Worm (Caenorhabditis elegans) whole organism, L4/young adult: ENCODE results near the gene srw-57.
"Not testable (repeated sequence)": the region's sequence is repeated elsewhere in the genome, so short reads cannot be mapped to it uniquely, and the experiment has no call there.

Experiments used
- W03F9.2 ChIP-seq: fragments of 150-350 bp; optimal IDR thresholded peaks from 2 replicates; lab custom pipeline; 2014; ENCODE audit warnings: missing biosample characterization, missing genetic modification characterization
- dao-5 ChIP-seq: sonication (generic microtip); optimal IDR thresholded peaks from 2 replicates; lab custom pipeline; 2016; ENCODE audit warnings: missing genotype, missing genetic modification characterization, moderate library complexity, missing compliant biosample characterization
- him-1 ChIP-seq: sonication (generic microtip); optimal IDR thresholded peaks from 2 replicates; lab custom pipeline; 2016; ENCODE audit warnings: missing genotype, missing genetic modification reagents, missing genetic modification characterization, missing compliant biosample characterization

srw-57 gene

ce11 chrV:15967542-15967941, 12.7 kb upstream of the srw-57 start, which contains the start of gene sri-1:
Gene sri-1 (minus strand): TSS chrV:15967642.
- TF ChIP-seq W03F9.2 (tag; lab: Kevin White, UChicago): no peak
- no peak for TF ChIP-seq him-1 (tag; lab: Kevin White, UChicago)
- TF ChIP-seq dao-5 (tag; lab: Kevin White, UChicago): no peak

ce11 chrV:15965114-15965513, 10.3 kb upstream of the srw-57 start, which contains the start of gene sri-2:
Gene sri-2 (minus strand): TSS chrV:15965214.
- TF ChIP-seq him-1 (tag; lab: Kevin White, UChicago) (no peak), W03F9.2 (tag; lab: Kevin White, UChicago) (no peak), dao-5 (tag; lab: Kevin White, UChicago) (no peak)

- TF ChIP-seq W03F9.2 (tag; lab: Kevin White, UChicago): no peak
These were observed 4.6 kb upstream of the srw-57 start for ce11 chrV:15959456-15959855.

ce11 chrV:15957098-15957497, 2.3 kb upstream of the srw-57 start, which contains the start of gene F36G9.3:
Gene F36G9.3 (plus strand): TSS chrV:15957398.
- TF ChIP-seq him-1 (tag; lab: Kevin White, UChicago) (no peak), W03F9.2 (tag; lab: Kevin White, UChicago) (no peak), dao-5 (tag; lab: Kevin White, UChicago) (no peak)

- no peak for TF ChIP-seq him-1 (tag; lab: Kevin White, UChicago)
- no peak for TF ChIP-seq W03F9.2 (tag; lab: Kevin White, UChicago)
- TF ChIP-seq dao-5 (tag; lab: Kevin White, UChicago): no peak
These were observed 665 bp upstream of the srw-57 start, which contains the start of gene srh-186 for ce11 chrV:15955497-15955896. Gene srh-186 (plus strand): TSS chrV:15955797.

- no peak for TF ChIP-seq W03F9.2 (tag; lab: Kevin White, UChicago)
- TF ChIP-seq dao-5 (tag; lab: Kevin White, UChicago): no peak
- TF ChIP-seq him-1 (tag; lab: Kevin White, UChicago): no peak
These were observed 2.1 kb downstream of the srw-57 start, which contains the start of gene srw-56 for ce11 chrV:15952762-15953161. Gene srw-56 (minus strand): TSS chrV:15952862.

- TF ChIP-seq W03F9.2 (tag; lab: Kevin White, UChicago) (no peak), dao-5 (tag; lab: Kevin White, UChicago) (no peak), him-1 (tag; lab: Kevin White, UChicago) (no peak)
These were observed 3.9 kb downstream of the srw-57 start, which contains the start of gene srw-59 for ce11 chrV:15950903-15951302. Gene srw-59 (minus strand): TSS chrV:15951003.

ce11 chrV:15943125-15943524, 11.7 kb downstream of the srw-57 start, which contains the start of gene srw-53:
Gene srw-53 (plus strand): TSS chrV:15943425.
- TF ChIP-seq dao-5 (tag; lab: Kevin White, UChicago) (no peak), him-1 (tag; lab: Kevin White, UChicago) (no peak), W03F9.2 (tag; lab: Kevin White, UChicago) (no peak)

- no peak for TF ChIP-seq him-1 (tag; lab: Kevin White, UChicago)
- TF ChIP-seq W03F9.2 (tag; lab: Kevin White, UChicago): no peak
- no peak for TF ChIP-seq dao-5 (tag; lab: Kevin White, UChicago)
These were observed 14.6 kb downstream of the srw-57 start, which contains the start of gene srw-55 for ce11 chrV:15940254-15940653. Gene srw-55 (minus strand): TSS chrV:15940354.

- TF ChIP-seq dao-5 (tag; lab: Kevin White, UChicago) (no peak), W03F9.2 (tag; lab: Kevin White, UChicago) (no peak), him-1 (tag; lab: Kevin White, UChicago) (no peak)
These were observed 22.4 kb downstream of the srw-57 start, which contains the start of gene srw-26 for ce11 chrV:15932390-15932789. Gene srw-26 (minus strand): TSS chrV:15932490.

- not testable (repeated sequence) for TF ChIP-seq him-1, dao-5, W03F9.2 (tag; lab: Kevin White, UChicago)
These were observed 24.9 kb downstream of the srw-57 start, which contains the start of gene srbc-77 for ce11 chrV:15929882-15930281. Gene srbc-77 (plus strand): TSS chrV:15930182.

- no peak for TF ChIP-seq W03F9.2 (tag; lab: Kevin White, UChicago)
- TF ChIP-seq him-1 (tag; lab: Kevin White, UChicago): no peak
- no peak for TF ChIP-seq dao-5 (tag; lab: Kevin White, UChicago)
These were observed 26.5 kb downstream of the srw-57 start, which contains the start of gene pzf-1 for ce11 chrV:15928325-15928724. Gene pzf-1 (minus strand): TSS chrV:15928425.

- TF ChIP-seq him-1 (tag; lab: Kevin White, UChicago) (no peak), dao-5 (tag; lab: Kevin White, UChicago) (no peak), W03F9.2 (tag; lab: Kevin White, UChicago) (no peak)
These were observed 30.5 kb downstream of the srw-57 start, which contains the start of gene nhr-108 for ce11 chrV:15924307-15924706. Gene nhr-108 (minus strand): TSS chrV:15924472.

ce11 chrV:15922979-15923378, 31.9 kb downstream of the srw-57 start, which contains the start of gene F35E8.13:
Gene F35E8.13 (plus strand): TSS chrV:15923279.
- TF ChIP-seq him-1 (tag; lab: Kevin White, UChicago): no peak
- no peak for TF ChIP-seq W03F9.2 (tag; lab: Kevin White, UChicago)
- TF ChIP-seq dao-5 (tag; lab: Kevin White, UChicago): no peak
